Fruit fly (Drosophila melanogaster): ENCODE results near the gene CG4045.

The CG4045 gene

dm6 chrX:2112660-2113059 is 37.0 kb upstream of the CG4045 start (continued):
- no peak for TF ChIP-seq amos (GFP tag; IDR thresholded peaks at IDR 0.05; ENCODE audit: partially characterized antibody)
- peak; percentile 21 for TF ChIP-seq pzg (GFP tag; optimal IDR thresholded peaks at IDR 0.05)
- TF ChIP-seq CG2199 (GFP tag; IDR thresholded peaks at IDR 0.05) = 0 out of 3 replicates have a peak, but pooled peaks have one; percentile 15

- no peak for TF ChIP-seq Fer1 (GFP tag; optimal IDR thresholded peaks at IDR 0.05)
- TF ChIP-seq CG12769 (tag; optimal IDR thresholded peaks at IDR 0.05) = no peak
- TF ChIP-seq CG5953 (GFP tag; IDR thresholded peaks at IDR 0.05) = no peak
- no peak for TF ChIP-seq CG15601 (tag; optimal IDR thresholded peaks at IDR 0.05)
- TF ChIP-seq trh (GFP tag; optimal IDR thresholded peaks at IDR 0.05) = no peak
- no peak for TF ChIP-seq cwo (GFP tag; optimal IDR thresholded peaks at IDR 0.05)
- TF ChIP-seq Bteb2 (GFP tag; optimal IDR thresholded peaks at IDR 0.05) = no peak
- no peak for TF ChIP-seq sens-2 (GFP tag; IDR thresholded peaks at IDR 0.05)
- no peak for TF ChIP-seq tup (GFP tag; optimal IDR thresholded peaks at IDR 0.05)
- peak; percentile 24 for TF ChIP-seq CG15696 (tag; optimal IDR thresholded peaks at IDR 0.05)
- TF ChIP-seq CG11696 (GFP tag; IDR thresholded peaks at IDR 0.05) = no peak
- TF ChIP-seq chinmo (GFP tag; IDR thresholded peaks at IDR 0.05; ENCODE audit: partially characterized antibody) = no peak
- TF ChIP-seq CG17359 (tag; optimal IDR thresholded peaks at IDR 0.05) = no peak
- no peak for TF ChIP-seq inv (GFP tag; IDR thresholded peaks at IDR 0.05; ENCODE audit: partially characterized antibody)
- no peak for TF ChIP-seq Antp (GFP tag; optimal IDR thresholded peaks at IDR 0.05)
- TF ChIP-seq CG13775 (GFP tag; optimal IDR thresholded peaks at IDR 0.05) = no peak
- no peak for TF ChIP-seq CG4424 (GFP tag; optimal IDR thresholded peaks at IDR 0.05)
- TF ChIP-seq zfh1 (GFP tag; IDR thresholded peaks at IDR 0.05) = peak; percentile 48; the same call in 1 of the 3 replicates
- TF ChIP-seq lola (GFP tag; optimal IDR thresholded peaks at IDR 0.05) = no peak
- 0 out of 2 replicates have a peak, but pooled peaks have one; percentile 10 for TF ChIP-seq esg (GFP tag; conservative IDR thresholded peaks at IDR 0.05)
- TF ChIP-seq dysf (GFP tag; IDR thresholded peaks at IDR 0.05) = no peak
- no peak for TF ChIP-seq CG11398 (GFP tag; optimal IDR thresholded peaks at IDR 0.05)
- TF ChIP-seq repo (GFP tag; optimal IDR thresholded peaks at IDR 0.05) = no peak
- no peak for TF ChIP-seq CG7745 (tag; optimal IDR thresholded peaks at IDR 0.05)
- peak; percentile 46 for TF ChIP-seq grau (tag; optimal IDR thresholded peaks at IDR 0.05)
- no peak for TF ChIP-seq CG17186 (GFP tag; optimal IDR thresholded peaks at IDR 0.05)
- TF ChIP-seq tin (GFP tag; optimal IDR thresholded peaks at IDR 0.05) = peak; percentile 9
- peak; percentile 72 for TF ChIP-seq CG31365 (tag; optimal IDR thresholded peaks at IDR 0.05)
- no peak for TF ChIP-seq ro (GFP tag; IDR thresholded peaks at IDR 0.05)
- no peak for TF ChIP-seq Hsf (GFP tag; optimal IDR thresholded peaks at IDR 0.05)
- no peak for TF ChIP-seq Ssrp (tag; optimal IDR thresholded peaks at IDR 0.05)
- no peak for TF ChIP-seq sug (tag; optimal IDR thresholded peaks at IDR 0.05)
- TF ChIP-seq CG7556 (GFP tag; optimal IDR thresholded peaks at IDR 0.05) = no peak
- TF ChIP-seq CG11456 (GFP tag; IDR thresholded peaks at IDR 0.05) = no peak
- no peak for TF ChIP-seq chm (GFP tag; IDR thresholded peaks at IDR 0.05)
- no peak for TF ChIP-seq Optix (GFP tag; IDR thresholded peaks at IDR 0.05)
- TF ChIP-seq CG17912 (GFP tag; optimal IDR thresholded peaks at IDR 0.05) = no peak
- TF ChIP-seq Tbp (GFP tag; optimal IDR thresholded peaks at IDR 0.05) = no peak
- TF ChIP-seq CG12299 (tag; optimal IDR thresholded peaks at IDR 0.05) = no peak
- TF ChIP-seq CG10366 (GFP tag; IDR thresholded peaks at IDR 0.05) = no peak
- no peak for TF ChIP-seq CG6272 (GFP tag; IDR thresholded peaks at IDR 0.05)
- TF ChIP-seq Xrp1 (GFP tag; IDR thresholded peaks at IDR 0.05) = peak; percentile 28; the same call in 1 of the 2 replicates
- TF ChIP-seq CG8290 (GFP tag; optimal IDR thresholded peaks at IDR 0.05) = peak; percentile 49
- TF ChIP-seq CG8290 (tag; optimal IDR thresholded peaks at IDR 0.05) = no peak
- no peak for TF ChIP-seq TFAM (GFP tag; optimal IDR thresholded peaks at IDR 0.05)
- no peak for TF ChIP-seq stwl (tag; optimal IDR thresholded peaks at IDR 0.05)
- TF ChIP-seq H15 (GFP tag; IDR thresholded peaks at IDR 0.05) = no peak
Measured at dm6 chrX:2108639-2109038, 32.9 kb upstream of the CG4045 start.

Data from whole organism, embryonic.